Fruit fly (Drosophila melanogaster) whole organism, prepupa: ENCODE measurements around the gene CG4218.

Experiments used
- Blimp-1 ChIP-seq: fragments of 200-800 bp; sonication (Bioruptor generic); optimal IDR thresholded peaks from 3 replicates; lab custom pipeline; 2017; ENCODE audit warnings: missing biosample characterization, missing genetic modification characterization, mild to moderate bottlenecking, moderate library complexity, missing genetic modification reagents
- CG10669 ChIP-seq: fragments of 200-800 bp; sonication (Bioruptor generic); optimal IDR thresholded peaks from 3 replicates; lab custom pipeline; 2018; ENCODE audit warnings: missing biosample characterization, mild to moderate bottlenecking, missing genetic modification characterization, moderate library complexity
- CG11762 ChIP-seq: fragments of 200-800 bp; sonication (Bioruptor generic); optimal IDR thresholded peaks from 3 replicates; lab custom pipeline; 2016; ENCODE audit warnings: missing biosample characterization, missing genetic modification characterization; ENCODE audit not compliant: insufficient read depth
- CG1621 ChIP-seq: fragments of 200-800 bp; sonication (Bioruptor generic); optimal IDR thresholded peaks from 3 replicates; lab custom pipeline; 2018; ENCODE audit warnings: missing biosample characterization, mild to moderate bottlenecking, missing genetic modification characterization
- CG16779 ChIP-seq: fragments of 200-800 bp; sonication (Bioruptor generic); optimal IDR thresholded peaks from 3 replicates; lab custom pipeline; 2017; ENCODE audit warnings: missing biosample characterization, mild to moderate bottlenecking, missing genetic modification characterization
- CG3032 ChIP-seq: fragments of 200-800 bp; optimal IDR thresholded peaks from 2 replicates; lab custom pipeline; 2019; ENCODE audit warnings: missing biosample characterization, mild to moderate bottlenecking, missing genetic modification characterization, moderate library complexity
- CG31627 ChIP-seq: fragments of 200-800 bp; sonication (Bioruptor generic); optimal IDR thresholded peaks from 3 replicates; lab custom pipeline; 2016; ENCODE audit warnings: missing biosample characterization, missing genetic modification characterization
- CG32006 ChIP-seq: fragments of 200-800 bp; sonication (Bioruptor generic); optimal IDR thresholded peaks from 3 replicates; lab custom pipeline; 2017; ENCODE audit warnings: missing biosample characterization, mild to moderate bottlenecking, missing genetic modification characterization
- CG34406 ChIP-seq: fragments of 200-800 bp; sonication (Bioruptor generic); optimal IDR thresholded peaks from 3 replicates; lab custom pipeline; 2016; ENCODE audit warnings: missing biosample characterization, missing genetic modification characterization
- CG3919 ChIP-seq: fragments of 200-800 bp; sonication (Bioruptor generic); optimal IDR thresholded peaks from 3 replicates; lab custom pipeline; 2016; ENCODE audit warnings: missing biosample characterization, missing genetic modification characterization
- CG4318 ChIP-seq: fragments of 200-800 bp; sonication (Bioruptor generic); optimal IDR thresholded peaks from 3 replicates; lab custom pipeline; 2017; ENCODE audit warnings: missing biosample characterization, mild to moderate bottlenecking, missing genetic modification characterization
- CG6792 ChIP-seq: fragments of 200-800 bp; sonication (Bioruptor generic); optimal IDR thresholded peaks from 3 replicates; lab custom pipeline; 2016; ENCODE audit warnings: missing biosample characterization, missing genetic modification characterization
- CG6808 ChIP-seq: fragments of 200-800 bp; sonication (Bioruptor generic); optimal IDR thresholded peaks from 3 replicates; lab custom pipeline; 2017; ENCODE audit warnings: missing biosample characterization, missing genetic modification characterization, mild to moderate bottlenecking, moderate library complexity, missing genetic modification reagents
- CG7368 ChIP-seq: fragments of 200-800 bp; sonication (Bioruptor generic); optimal IDR thresholded peaks from 3 replicates; lab custom pipeline; 2016; ENCODE audit warnings: missing biosample characterization, missing genetic modification characterization
- CG8119 ChIP-seq: fragments of 200-800 bp; sonication (Bioruptor generic); IDR thresholded peaks from 3 replicates; pipeline ENCODE4 v1.3.6; 2022; ENCODE audit warnings: missing biosample characterization, missing genetic modification characterization
- CG8632 ChIP-seq: fragments of 200-800 bp; sonication (Bioruptor generic); optimal IDR thresholded peaks from 3 replicates; lab custom pipeline; 2016; ENCODE audit warnings: missing biosample characterization, missing genetic modification characterization
- CG9139 ChIP-seq: fragments of 200-800 bp; sonication (Bioruptor generic); optimal IDR thresholded peaks from 3 replicates; lab custom pipeline; 2017; ENCODE audit warnings: missing biosample characterization, mild to moderate bottlenecking, missing genetic modification characterization
- Eip75B ChIP-seq: fragments of 200-800 bp; sonication (Bioruptor generic); optimal IDR thresholded peaks from 3 replicates; lab custom pipeline; 2016; ENCODE audit warnings: missing biosample characterization, missing genetic modification characterization
- Eip78C ChIP-seq: fragments of 200-800 bp; sonication (Bioruptor generic); peaks from one replicate; lab custom pipeline; 2016; ENCODE audit warnings: missing biosample characterization, missing genetic modification characterization
- Ets96B ChIP-seq: fragments of 200-800 bp; optimal IDR thresholded peaks from 2 replicates; lab custom pipeline; 2019; ENCODE audit warnings: missing biosample characterization, mild to moderate bottlenecking, missing genetic modification characterization, moderate library complexity
- Gug ChIP-seq: fragments of 200-800 bp; sonication (Bioruptor generic); IDR thresholded peaks from 2 replicates; pipeline ENCODE4 v1.3.6; 2022; ENCODE audit warnings: missing biosample characterization, missing genetic modification characterization
- Hr38 ChIP-seq: sonication (Bioruptor generic); optimal IDR thresholded peaks from 2 replicates; lab custom pipeline; 2016; ENCODE audit warnings: missing biosample characterization, missing genetic modification characterization
- Hr39 ChIP-seq: fragments of 200-800 bp; sonication (Bioruptor generic); optimal IDR thresholded peaks from 2 replicates; lab custom pipeline; 2016; ENCODE audit warnings: missing biosample characterization, missing genetic modification characterization
- Hr4 ChIP-seq: fragments of 200-800 bp; sonication (Bioruptor generic); optimal IDR thresholded peaks from 3 replicates; lab custom pipeline; 2016; ENCODE audit warnings: missing biosample characterization, missing genetic modification characterization
- Lpt ChIP-seq: fragments of 200-800 bp; sonication (Bioruptor generic); optimal IDR thresholded peaks from 3 replicates; lab custom pipeline; 2016; ENCODE audit warnings: missing biosample characterization, missing genetic modification characterization
- Met ChIP-seq: fragments of 200-800 bp; sonication (Bioruptor generic); optimal IDR thresholded peaks from 3 replicates; lab custom pipeline; 2016; ENCODE audit warnings: missing biosample characterization, missing genetic modification characterization
- OdsH ChIP-seq: fragments of 200-800 bp; sonication (Bioruptor generic); optimal IDR thresholded peaks from 3 replicates; lab custom pipeline; 2016; ENCODE audit warnings: missing biosample characterization, missing genetic modification characterization
- Smox ChIP-seq: fragments of 200-800 bp; sonication (Bioruptor generic); optimal IDR thresholded peaks from 3 replicates; lab custom pipeline; 2016; ENCODE audit warnings: missing biosample characterization, missing genetic modification characterization
- Sox14 ChIP-seq: fragments of 200-800 bp; sonication (Bioruptor generic); optimal IDR thresholded peaks from 3 replicates; lab custom pipeline; 2016; ENCODE audit warnings: missing biosample characterization, missing genetic modification characterization
- Sox15 ChIP-seq: fragments of 200-800 bp; sonication (Bioruptor generic); optimal IDR thresholded peaks from 3 replicates; lab custom pipeline; 2016; ENCODE audit warnings: missing biosample characterization, missing genetic modification characterization
- acj6 ChIP-seq: fragments of 200-800 bp; sonication (Bioruptor generic); optimal IDR thresholded peaks from 3 replicates; lab custom pipeline; 2016; ENCODE audit warnings: missing biosample characterization, missing genetic modification characterization
- cyc ChIP-seq: fragments of 200-800 bp; sonication (Bioruptor generic); optimal IDR thresholded peaks from 3 replicates; lab custom pipeline; 2016; ENCODE audit warnings: missing biosample characterization, missing genetic modification characterization
- dac ChIP-seq: fragments of 200-800 bp; sonication (Bioruptor generic); optimal IDR thresholded peaks from 2 replicates; lab custom pipeline; 2017; ENCODE audit warnings: missing biosample characterization, mild to moderate bottlenecking, missing genetic modification characterization
- dsx ChIP-seq: fragments of 200-800 bp; optimal IDR thresholded peaks from 3 replicates; lab custom pipeline; 2019; ENCODE audit warnings: missing biosample characterization, mild to moderate bottlenecking, missing genetic modification characterization, moderate library complexity; ENCODE audit not compliant: poor library complexity, severe bottlenecking
- esn ChIP-seq: fragments of 200-800 bp; sonication (Bioruptor generic); optimal IDR thresholded peaks from 2 replicates; lab custom pipeline; 2016; ENCODE audit warnings: missing biosample characterization, mild to moderate bottlenecking, missing genetic modification characterization, moderate library complexity
- fd59A ChIP-seq: fragments of 200-800 bp; sonication (Bioruptor generic); optimal IDR thresholded peaks from 2 replicates; lab custom pipeline; 2017; ENCODE audit warnings: missing biosample characterization, mild to moderate bottlenecking, missing genetic modification characterization, missing genetic modification reagents
- fd85E ChIP-seq: fragments of 200-800 bp; sonication (Bioruptor generic); optimal IDR thresholded peaks from 3 replicates; lab custom pipeline; 2016; ENCODE audit warnings: missing biosample characterization, missing genetic modification characterization
- fkh ChIP-seq: fragments of 200-800 bp; sonication (Bioruptor generic); optimal IDR thresholded peaks from 3 replicates; lab custom pipeline; 2017; ENCODE audit warnings: missing biosample characterization, mild to moderate bottlenecking, missing genetic modification characterization, moderate library complexity
- lz ChIP-seq: fragments of 200-800 bp; sonication (Bioruptor generic); optimal IDR thresholded peaks from 3 replicates; lab custom pipeline; 2016; ENCODE audit warnings: missing biosample characterization, missing genetic modification characterization
- net ChIP-seq: fragments of 200-800 bp; sonication (Bioruptor generic); optimal IDR thresholded peaks from 3 replicates; lab custom pipeline; 2016; ENCODE audit warnings: missing biosample characterization, missing genetic modification characterization
- salr ChIP-seq, 2 experiments: fragments of 200-800 bp; sonication (Bioruptor generic); optimal IDR thresholded peaks; 3 replicates each; lab custom pipeline; 2016 to 2018; ENCODE audit warnings: missing biosample characterization in 2 of 2, missing genetic modification characterization in 2 of 2, mild to moderate bottlenecking in 1 of 2
- spab ChIP-seq: fragments of 200-800 bp; sonication (Bioruptor generic); optimal IDR thresholded peaks from 2 replicates; lab custom pipeline; 2017; ENCODE audit warnings: missing biosample characterization, mild to moderate bottlenecking, missing genetic modification characterization, missing genetic modification reagents
- ss ChIP-seq, 2 experiments: fragments of 200-800 bp; sonication (Bioruptor generic); optimal IDR thresholded peaks; 2 replicates in 1 of 2; 3 replicates in 1 of 2; lab custom pipeline; 2017 to 2018; ENCODE audit warnings: mild to moderate bottlenecking in 2 of 2, missing biosample characterization in 2 of 2, missing genetic modification characterization in 2 of 2, moderate library complexity in 1 of 2
- svp ChIP-seq: fragments of 200-800 bp; sonication (Bioruptor generic); peaks from one replicate; lab custom pipeline; 2016; ENCODE audit warnings: missing biosample characterization, missing genetic modification characterization
- topi ChIP-seq: fragments of 200-800 bp; sonication (Bioruptor generic); optimal IDR thresholded peaks from 3 replicates; lab custom pipeline; 2016; ENCODE audit warnings: missing biosample characterization, missing genetic modification characterization

CG4218 gene

DNA sequence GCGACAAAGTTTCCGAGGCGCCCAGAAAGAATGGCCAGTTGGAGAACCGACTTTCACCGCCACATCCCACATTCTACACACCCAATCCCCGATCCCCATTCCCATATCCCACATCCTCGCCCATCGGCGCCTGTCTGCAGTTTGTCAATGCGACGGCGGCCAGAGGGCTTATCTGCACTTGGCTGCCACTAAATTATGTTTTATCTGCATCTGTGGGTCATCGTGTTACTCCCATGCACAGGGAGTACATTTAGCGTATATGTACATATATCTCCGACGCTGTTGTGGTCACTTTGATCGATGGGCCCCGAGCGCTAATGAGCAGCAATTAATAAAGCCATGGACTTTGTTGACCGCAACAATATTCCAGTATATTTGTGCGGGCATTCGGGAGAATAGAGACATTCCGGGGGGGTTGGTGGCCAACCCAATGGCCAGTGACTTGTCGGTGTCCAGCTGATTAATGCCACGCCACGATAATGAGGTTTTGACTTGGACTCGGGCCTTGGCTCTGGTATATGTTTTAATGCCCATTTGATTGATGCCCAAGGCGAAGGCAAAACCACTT is 8.3 kb downstream of the CG4218 start (continued):
- no peak for TF ChIP-seq spab
- no peak for TF ChIP-seq Smox (GFP tag; lab: Kevin White, UChicago)

DNA sequence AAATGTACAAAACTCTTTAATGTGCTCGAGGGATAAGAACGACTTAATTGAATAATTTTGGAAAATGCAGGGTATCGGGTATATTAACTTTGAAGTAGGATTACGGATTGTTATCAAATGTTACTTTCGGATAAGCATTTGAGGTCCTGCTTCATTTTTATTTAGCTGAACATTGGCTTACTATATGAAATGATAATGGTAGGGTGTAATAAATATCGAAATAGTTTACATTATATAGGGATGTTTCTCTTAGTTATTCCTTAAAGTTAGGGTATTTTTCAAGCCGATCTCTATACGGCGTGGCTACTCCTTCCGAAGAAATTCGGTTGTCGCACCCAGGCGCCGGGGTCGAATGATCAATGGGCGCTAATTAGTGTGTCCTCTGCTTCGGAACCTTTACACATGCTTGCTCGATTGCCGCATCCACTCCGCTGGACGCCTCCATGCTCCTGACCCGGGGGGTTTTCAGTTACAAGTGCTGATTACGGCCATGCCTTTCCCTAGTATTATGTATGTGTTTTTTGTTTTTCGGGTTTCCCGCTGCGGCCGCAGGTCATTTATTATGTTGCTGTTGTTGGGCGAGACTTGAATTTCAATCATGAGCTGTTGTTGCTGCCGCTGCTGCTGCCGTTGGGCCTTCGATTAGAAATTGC is 8.9 kb downstream of the CG4218 start:
- TF ChIP-seq ss (GFP tag; optimal IDR thresholded peaks at IDR 0.05; lab: Kevin White, UChicago) (no peak), Eip78C (peak; percentile 38), acj6 (GFP tag; lab: Kevin White, UChicago) (no peak), Met (GFP tag; lab: Kevin White, UChicago) (peak; percentile 40), salr (GFP tag; optimal IDR thresholded peaks at IDR 0.05; lab: Kevin White, UChicago) (no peak), lz (GFP tag; lab: Kevin White, UChicago) (peak; percentile 8), esn (peak; percentile 28), CG31627 (peak; percentile 13), Hr39 (GFP tag; lab: Kevin White, UChicago) (peak; percentile 0), topi (GFP tag; lab: Kevin White, UChicago) (peak; percentile 23)

dm6 chr2L:14538853-14539358 is 10.0 kb downstream of the CG4218 start:
- TF ChIP-seq net (GFP tag; lab: Kevin White, UChicago) (no peak), Lpt (GFP tag; lab: Kevin White, UChicago) (no peak), CG6808 (GFP tag; lab: Kevin White, UChicago) (no peak), CG3919 (peak; percentile 7), fd85E (GFP tag; lab: Kevin White, UChicago) (no peak), Gug (no peak), lz (GFP tag; lab: Kevin White, UChicago) (peak; percentile 37), fd59A (GFP tag; lab: Kevin White, UChicago) (no peak), acj6 (GFP tag; lab: Kevin White, UChicago) (no peak), CG3032 (tag; lab: Kevin White, UChicago) (no peak), CG8632 (GFP tag; lab: Kevin White, UChicago) (no peak), svp (peak; percentile 60), CG34406 (GFP tag; lab: Kevin White, UChicago) (no peak), CG11762 (no peak), CG7368 (GFP tag; lab: Kevin White, UChicago) (no peak), OdsH (GFP tag; lab: Kevin White, UChicago) (peak; percentile 34), dac (GFP tag; lab: Kevin White, UChicago) (no peak), CG6792 (GFP tag; lab: Kevin White, UChicago) (peak; percentile 8), esn (peak; percentile 33), Blimp-1 (no peak), CG10669 (GFP tag; lab: Kevin White, UChicago) (no peak), Eip78C (peak; percentile 76), Sox14 (no peak), CG8119 (no peak), Sox15 (GFP tag; lab: Kevin White, UChicago) (no peak), topi (GFP tag; lab: Kevin White, UChicago) (peak; percentile 36), Eip75B (peak; percentile 6), CG32006 (no peak), salr (GFP tag; optimal IDR thresholded peaks at IDR 0.05; lab: Kevin White, UChicago) (no peak), CG16779 (no peak), fkh (GFP tag; lab: Kevin White, UChicago) (no peak), dsx (GFP tag; lab: Kevin White, UChicago) (no peak), CG4318 (GFP tag; lab: Kevin White, UChicago) (no peak), Smox (GFP tag; lab: Kevin White, UChicago) (peak; percentile 39), Hr38 (no peak), Hr39 (GFP tag; lab: Kevin White, UChicago) (peak; percentile 13), Hr4 (GFP tag; lab: Kevin White, UChicago) (no peak), cyc (GFP tag; lab: Kevin White, UChicago) (peak; percentile 39), Met (GFP tag; lab: Kevin White, UChicago) (peak; percentile 11), CG9139 (GFP tag; lab: Kevin White, UChicago) (no peak), CG1621 (tag; lab: Kevin White, UChicago) (no peak), Ets96B (tag; lab: Kevin White, UChicago) (no peak)
